Worm (Caenorhabditis elegans) whole organism, L3 larva: ENCODE results near the gene F53F8.4.
A peak's percentile ranks its signal among the peaks of the same experiment; 100 is the strongest.

Source experiments
- ZK546.5 ChIP-seq: sonication (generic microtip); optimal IDR thresholded peaks from 2 replicates; lab custom pipeline; 2017; ENCODE audit warnings: missing biosample characterization, missing genetic modification characterization
- aly-2 ChIP-seq: fragments of 150-350 bp; optimal IDR thresholded peaks from 2 replicates; lab custom pipeline; 2014; ENCODE audit warnings: missing biosample characterization, missing genetic modification characterization
- ama-1 ChIP-seq: fragments of 150-350 bp; optimal IDR thresholded peaks from 2 replicates; lab custom pipeline; 2018
- ceh-82 ChIP-seq: fragments of 150-350 bp; optimal IDR thresholded peaks from 2 replicates; lab custom pipeline; 2014; ENCODE audit warnings: missing biosample characterization, missing genetic modification characterization
- egl-5 ChIP-seq: fragments of 150-350 bp; optimal IDR thresholded peaks from 2 replicates; lab custom pipeline; 2017; ENCODE audit warnings: missing biosample characterization, missing genetic modification reagents, missing genetic modification characterization, inconsistent platforms
- elt-1 ChIP-seq: fragments of 150-350 bp; optimal IDR thresholded peaks from 2 replicates; lab custom pipeline; 2014; ENCODE audit warnings: missing biosample characterization, missing genetic modification characterization
- elt-2 ChIP-seq: sonication (generic microtip); optimal IDR thresholded peaks from 2 replicates; lab custom pipeline; 2016; ENCODE audit warnings: missing genetic modification reagents, mild to moderate bottlenecking, missing genetic modification characterization, missing compliant biosample characterization
- eor-1 ChIP-seq, 2 experiments: fragments of 150-350 bp; optimal IDR thresholded peaks; 2 replicates each; lab custom pipeline; 2014 to 2018; ENCODE audit warnings: missing biosample characterization in 2 of 2, missing genetic modification characterization in 2 of 2
- fkh-2 ChIP-seq: fragments of 150-350 bp; optimal IDR thresholded peaks from 2 replicates; lab custom pipeline; 2014; ENCODE audit warnings: missing biosample characterization, missing genetic modification reagents, missing genetic modification characterization
- fos-1 ChIP-seq: fragments of 150-350 bp; optimal IDR thresholded peaks from 2 replicates; lab custom pipeline; 2014; ENCODE audit warnings: missing biosample characterization, missing genetic modification characterization
- lin-15B ChIP-seq: fragments of 150-350 bp; optimal IDR thresholded peaks from 2 replicates; lab custom pipeline; 2014; ENCODE audit warnings: missing biosample characterization, missing genetic modification characterization
- lin-39 ChIP-seq: fragments of 150-350 bp; optimal IDR thresholded peaks from 2 replicates; lab custom pipeline; 2018; ENCODE audit warnings: missing biosample characterization, missing genetic modification reagents, missing genetic modification characterization
- lsy-12 ChIP-seq: sonication (generic microtip); optimal IDR thresholded peaks from 2 replicates; lab custom pipeline; 2016; ENCODE audit warnings: mild to moderate bottlenecking, missing genetic modification characterization, missing compliant biosample characterization
- mml-1 ChIP-seq: fragments of 150-350 bp; sonication (generic microtip); optimal IDR thresholded peaks from 3 replicates; lab custom pipeline; 2014; ENCODE audit warnings: missing biosample characterization, missing genetic modification characterization
- nfya-1 ChIP-seq: sonication (generic microtip); optimal IDR thresholded peaks from 2 replicates; lab custom pipeline; 2017; ENCODE audit warnings: missing genetic modification characterization, mild to moderate bottlenecking, missing compliant biosample characterization, antibody characterized with exemption, moderate library complexity; ENCODE audit not compliant: insufficient read depth
- nhr-11 ChIP-seq: fragments of 150-350 bp; optimal IDR thresholded peaks from 2 replicates; lab custom pipeline; 2014; ENCODE audit warnings: missing biosample characterization, missing genetic modification characterization
- nhr-12 ChIP-seq: fragments of 150-350 bp; optimal IDR thresholded peaks from 2 replicates; lab custom pipeline; 2014; ENCODE audit warnings: missing biosample characterization, missing genetic modification characterization
- nhr-23 ChIP-seq: fragments of 150-350 bp; optimal IDR thresholded peaks from 2 replicates; lab custom pipeline; 2014; ENCODE audit warnings: missing biosample characterization, missing genetic modification reagents, missing genetic modification characterization
- nhr-237 ChIP-seq: fragments of 150-350 bp; optimal IDR thresholded peaks from 2 replicates; lab custom pipeline; 2014; ENCODE audit warnings: missing biosample characterization, missing genetic modification characterization
- nhr-25 ChIP-seq: sonication (generic microtip); optimal IDR thresholded peaks from 2 replicates; lab custom pipeline; 2017; ENCODE audit warnings: missing biosample characterization, missing genetic modification characterization
- nhr-28 ChIP-seq: fragments of 150-350 bp; optimal IDR thresholded peaks from 2 replicates; lab custom pipeline; 2014; ENCODE audit warnings: missing biosample characterization, missing genetic modification characterization
- nhr-43 ChIP-seq: sonication (generic microtip); optimal IDR thresholded peaks from 2 replicates; lab custom pipeline; 2016; ENCODE audit warnings: mild to moderate bottlenecking, missing genetic modification characterization, missing compliant biosample characterization; ENCODE audit not compliant: poor library complexity, severe bottlenecking
- nhr-67 ChIP-seq: fragments of 150-350 bp; optimal IDR thresholded peaks from 2 replicates; lab custom pipeline; 2014; ENCODE audit warnings: missing biosample characterization, missing genetic modification characterization
- nhr-76 ChIP-seq: fragments of 150-350 bp; sonication (generic microtip); optimal IDR thresholded peaks from 5 replicates; lab custom pipeline; 2014; ENCODE audit warnings: missing biosample characterization, missing genetic modification characterization
- nhr-77 ChIP-seq: fragments of 150-350 bp; optimal IDR thresholded peaks from 2 replicates; lab custom pipeline; 2014; ENCODE audit warnings: missing biosample characterization, missing genetic modification characterization
- sea-2 ChIP-seq: fragments of 150-350 bp; sonication (generic microtip); optimal IDR thresholded peaks from 4 replicates; lab custom pipeline; 2014; ENCODE audit warnings: missing biosample characterization, missing genetic modification reagents, missing genetic modification characterization
- skn-1 ChIP-seq: fragments of 150-350 bp; optimal IDR thresholded peaks from 2 replicates; lab custom pipeline; 2014; ENCODE audit warnings: missing biosample characterization, missing genetic modification characterization
- snpc-4 ChIP-seq: fragments of 150-350 bp; optimal IDR thresholded peaks from 2 replicates; lab custom pipeline; 2014; ENCODE audit warnings: missing biosample characterization, missing genetic modification characterization
- tbx-2 ChIP-seq: sonication (generic microtip); optimal IDR thresholded peaks from 2 replicates; lab custom pipeline; 2016; ENCODE audit warnings: mild to moderate bottlenecking, missing genetic modification characterization, missing compliant biosample characterization
- unc-39 ChIP-seq: sonication (generic microtip); optimal IDR thresholded peaks from 4 replicates; lab custom pipeline; 2017; ENCODE audit warnings: missing biosample characterization, missing genetic modification characterization
- unc-62 ChIP-seq: fragments of 150-350 bp; sonication (generic microtip); optimal IDR thresholded peaks from 4 replicates; lab custom pipeline; 2014; ENCODE audit warnings: missing biosample characterization, missing genetic modification reagents, missing genetic modification characterization
- zag-1 ChIP-seq: fragments of 150-350 bp; optimal IDR thresholded peaks from 2 replicates; lab custom pipeline; 2014; ENCODE audit warnings: missing biosample characterization, missing genetic modification characterization

F53F8.4 gene

ce11 chrV:20681824-20682223 lies 9.7 kb downstream of the F53F8.4 start:
- TF ChIP-seq lin-39 (tag; lab: Kevin White, UChicago) (no peak), snpc-4 (peak; percentile 2)

ce11 chrV:20681120-20681519 lies 10.4 kb downstream of the F53F8.4 start, which contains the start of gene srsx-35:
srsx-35 (plus strand) TSS chrV:20681420.
- TF ChIP-seq tbx-2 (tag; lab: Kevin White, UChicago): no peak
- no peak for TF ChIP-seq nhr-76 (tag; lab: Kevin White, UChicago)
- TF ChIP-seq eor-1 (tag; optimal IDR thresholded peaks at IDR 0.05; lab: Kevin White, UChicago): no peak
- TF ChIP-seq snpc-4: no peak
- TF ChIP-seq egl-5 (tag; lab: Kevin White, UChicago): no peak
- TF ChIP-seq fos-1 (tag; lab: Kevin White, UChicago): no peak
- TF ChIP-seq ama-1 (lab: Kevin White, UChicago): no peak

ce11 chrV:20680189-20680588 lies 11.3 kb downstream of the F53F8.4 start:
- TF ChIP-seq unc-62: no peak
- no peak for TF ChIP-seq skn-1 (tag; lab: Kevin White, UChicago)
- TF ChIP-seq lin-15B (tag; lab: Kevin White, UChicago): no peak
- no peak for TF ChIP-seq lin-39 (tag; lab: Kevin White, UChicago)
- TF ChIP-seq nhr-28 (tag; lab: Kevin White, UChicago): no peak
- no peak for TF ChIP-seq elt-1 (tag; lab: Kevin White, UChicago)
- no peak for TF ChIP-seq nhr-23 (tag; lab: Kevin White, UChicago)
- TF ChIP-seq lsy-12 (tag; lab: Kevin White, UChicago): no peak
- TF ChIP-seq nhr-67 (tag; lab: Kevin White, UChicago): no peak
- no peak for TF ChIP-seq eor-1 (tag; optimal IDR thresholded peaks at IDR 0.05; lab: Kevin White, UChicago)
- TF ChIP-seq elt-2 (tag; lab: Kevin White, UChicago): no peak
- no peak for TF ChIP-seq fkh-2 (tag; lab: Kevin White, UChicago)
- TF ChIP-seq unc-39 (tag; lab: Kevin White, UChicago): no peak
- TF ChIP-seq ama-1 (lab: Kevin White, UChicago): no peak
- no peak for TF ChIP-seq fos-1 (tag; lab: Kevin White, UChicago)
- no peak for TF ChIP-seq nhr-77 (tag; lab: Kevin White, UChicago)
- no peak for TF ChIP-seq nfya-1

- no peak for TF ChIP-seq nhr-23 (tag; lab: Kevin White, UChicago)
- no peak for TF ChIP-seq nhr-237 (tag; lab: Kevin White, UChicago)
- TF ChIP-seq snpc-4: no peak
- TF ChIP-seq nhr-12 (tag; lab: Kevin White, UChicago): no peak
- TF ChIP-seq ZK546.5 (tag; lab: Kevin White, UChicago): no peak
- no peak for TF ChIP-seq nhr-25
- TF ChIP-seq egl-5 (tag; lab: Kevin White, UChicago): no peak
- TF ChIP-seq ama-1 (lab: Kevin White, UChicago): no peak
- no peak for TF ChIP-seq zag-1 (tag; lab: Kevin White, UChicago)
- TF ChIP-seq lsy-12 (tag; lab: Kevin White, UChicago): no peak
- TF ChIP-seq unc-62: no peak
- TF ChIP-seq ceh-82 (tag; lab: Kevin White, UChicago): no peak
- TF ChIP-seq nhr-11 (tag; lab: Kevin White, UChicago): no peak
- no peak for TF ChIP-seq elt-1 (tag; lab: Kevin White, UChicago)
- TF ChIP-seq sea-2 (GFP tag; lab: Kevin White, UChicago): no peak
Measured at ce11 chrV:20670625-20671024, 20.9 kb downstream of the F53F8.4 start.

- no peak for TF ChIP-seq ama-1 (lab: Kevin White, UChicago)
- TF ChIP-seq nhr-28 (tag; lab: Kevin White, UChicago): no peak
- no peak for TF ChIP-seq nfya-1
- no peak for TF ChIP-seq mml-1
- TF ChIP-seq nhr-77 (tag; lab: Kevin White, UChicago): no peak
- no peak for TF ChIP-seq nhr-43
- no peak for TF ChIP-seq snpc-4
- no peak for TF ChIP-seq nhr-25
- TF ChIP-seq sea-2 (GFP tag; lab: Kevin White, UChicago): no peak
- no peak for TF ChIP-seq unc-39 (tag; lab: Kevin White, UChicago)
- no peak for TF ChIP-seq nhr-237 (tag; lab: Kevin White, UChicago)
- TF ChIP-seq tbx-2 (tag; lab: Kevin White, UChicago): no peak
- no peak for TF ChIP-seq nhr-23 (tag; lab: Kevin White, UChicago)
- no peak for TF ChIP-seq nhr-76 (tag; lab: Kevin White, UChicago)
- no peak for TF ChIP-seq aly-2 (tag; lab: Kevin White, UChicago)
- no peak for TF ChIP-seq unc-62
- TF ChIP-seq ceh-82 (tag; lab: Kevin White, UChicago): no peak
Measured at ce11 chrV:20666905-20667304, 24.6 kb downstream of the F53F8.4 start, which contains the start of gene mlt-11. mlt-11 (plus strand) TSS chrV:20667205.
